Fruit fly (Drosophila melanogaster) whole organism, prepupa: ENCODE measurements around the gene CG4982.

Experiments used
- Blimp-1 ChIP-seq: fragments of 200-800 bp; sonication (Bioruptor generic); optimal IDR thresholded peaks from 3 replicates; lab custom pipeline; 2017; ENCODE audit warnings: missing biosample characterization, missing genetic modification characterization, mild to moderate bottlenecking, moderate library complexity, missing genetic modification reagents
- CG15336 ChIP-seq: fragments of 200-800 bp; sonication (Bioruptor generic); IDR thresholded peaks from 2 replicates; pipeline ENCODE4 v1.3.6; 2022; ENCODE audit warnings: missing biosample characterization, missing genetic modification characterization
- CG16779 ChIP-seq: fragments of 200-800 bp; sonication (Bioruptor generic); optimal IDR thresholded peaks from 3 replicates; lab custom pipeline; 2017; ENCODE audit warnings: missing biosample characterization, mild to moderate bottlenecking, missing genetic modification characterization
- CG31627 ChIP-seq: fragments of 200-800 bp; sonication (Bioruptor generic); optimal IDR thresholded peaks from 3 replicates; lab custom pipeline; 2016; ENCODE audit warnings: missing biosample characterization, missing genetic modification characterization
- CG6163 ChIP-seq: fragments of 200-800 bp; sonication (Bioruptor generic); IDR thresholded peaks from 3 replicates; pipeline ENCODE4 v1.3.6; 2022; ENCODE audit warnings: missing biosample characterization, missing genetic modification characterization
- CG8319 ChIP-seq: fragments of 200-800 bp; sonication (Bioruptor generic); optimal IDR thresholded peaks from 3 replicates; lab custom pipeline; 2016; ENCODE audit warnings: missing biosample characterization, missing genetic modification characterization
- Hr39 ChIP-seq: fragments of 200-800 bp; sonication (Bioruptor generic); optimal IDR thresholded peaks from 2 replicates; lab custom pipeline; 2016; ENCODE audit warnings: missing biosample characterization, missing genetic modification characterization
- OdsH ChIP-seq: fragments of 200-800 bp; sonication (Bioruptor generic); optimal IDR thresholded peaks from 3 replicates; lab custom pipeline; 2016; ENCODE audit warnings: missing biosample characterization, missing genetic modification characterization
- Smox ChIP-seq: fragments of 200-800 bp; sonication (Bioruptor generic); optimal IDR thresholded peaks from 3 replicates; lab custom pipeline; 2016; ENCODE audit warnings: missing biosample characterization, missing genetic modification characterization
- Sox14 ChIP-seq: fragments of 200-800 bp; sonication (Bioruptor generic); optimal IDR thresholded peaks from 3 replicates; lab custom pipeline; 2016; ENCODE audit warnings: missing biosample characterization, missing genetic modification characterization
- acj6 ChIP-seq: fragments of 200-800 bp; sonication (Bioruptor generic); optimal IDR thresholded peaks from 3 replicates; lab custom pipeline; 2016; ENCODE audit warnings: missing biosample characterization, missing genetic modification characterization
- cyc ChIP-seq: fragments of 200-800 bp; sonication (Bioruptor generic); optimal IDR thresholded peaks from 3 replicates; lab custom pipeline; 2016; ENCODE audit warnings: missing biosample characterization, missing genetic modification characterization
- salr ChIP-seq, 2 experiments: fragments of 200-800 bp; sonication (Bioruptor generic); optimal IDR thresholded peaks; 3 replicates each; lab custom pipeline; 2016 to 2018; ENCODE audit warnings: missing biosample characterization in 2 of 2, missing genetic modification characterization in 2 of 2, mild to moderate bottlenecking in 1 of 2

DNA sequence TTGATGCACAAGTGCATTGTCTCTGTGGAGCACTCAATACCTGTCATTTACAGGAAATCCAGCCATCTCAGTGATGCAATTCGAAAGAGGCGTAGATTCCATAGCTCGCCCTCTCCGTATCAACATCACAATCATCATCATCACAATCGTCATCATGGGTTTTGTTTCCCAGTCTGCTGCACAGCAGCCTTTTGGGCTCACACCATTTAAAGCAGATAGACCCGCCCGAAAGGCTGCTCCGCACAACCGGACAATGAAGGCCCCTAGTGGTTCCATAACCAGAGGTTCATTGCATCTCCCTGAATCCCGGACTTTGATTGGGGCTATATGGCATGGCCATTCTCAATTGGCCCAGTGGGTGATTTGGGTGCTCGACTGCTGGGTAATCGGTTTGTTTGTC, 33.6 kb downstream of the CG4982 start:
- TF ChIP-seq CG16779 (no peak), CG6163 (GFP tag; lab: Robert Waterston, UW) (no peak), Blimp-1 (GFP tag; lab: Kevin White, UChicago) (no peak), OdsH (GFP tag; lab: Kevin White, UChicago) (no peak), cyc (GFP tag; lab: Kevin White, UChicago) (no peak), CG31627 (no peak), Sox14 (no peak), Hr39 (GFP tag; lab: Kevin White, UChicago) (no peak), salr (GFP tag; optimal IDR thresholded peaks at IDR 0.05; lab: Kevin White, UChicago) (no peak), Smox (no peak), acj6 (GFP tag; lab: Kevin White, UChicago) (no peak), CG8319 (GFP tag; lab: Kevin White, UChicago) (no peak), CG15336 (no peak)
